Fruit fly (Drosophila melanogaster) whole organism, embryonic: ENCODE measurements around the gene CG12768.

Source experiments
- Bgb ChIP-seq: fragments of 200-800 bp; sonication (Bioruptor generic); IDR thresholded peaks from 2 replicates; pipeline ENCODE4 v1.3.6; 2022; ENCODE audit warnings: missing biosample characterization, missing genetic modification characterization; ENCODE audit not compliant: partially characterized antibody
- Blimp-1 ChIP-seq: fragments of 200-800 bp; sonication (Bioruptor generic); optimal IDR thresholded peaks from 3 replicates; lab custom pipeline; 2018; ENCODE audit warnings: missing biosample characterization, missing genetic modification characterization, mild to moderate bottlenecking, moderate library complexity, missing genetic modification reagents
- Bteb2 ChIP-seq: fragments of 200-800 bp; sonication (Bioruptor generic); optimal IDR thresholded peaks from 2 replicates; lab custom pipeline; 2016; ENCODE audit warnings: missing biosample characterization, missing genetic modification characterization
- CG11456 ChIP-seq: fragments of 200-800 bp; sonication (Bioruptor generic); IDR thresholded peaks from 3 replicates; pipeline ENCODE4 v1.3.6; 2022; ENCODE audit warnings: missing biosample characterization, missing genetic modification characterization
- CG11695 ChIP-seq: fragments of 200-800 bp; sonication (Bioruptor generic); IDR thresholded peaks from 3 replicates; pipeline ENCODE4 v1.3.6; 2022; ENCODE audit warnings: missing biosample characterization, missing genetic modification characterization
- CG12236 ChIP-seq: fragments of 200-800 bp; sonication (Bioruptor generic); optimal IDR thresholded peaks from 2 replicates; lab custom pipeline; 2016; ENCODE audit warnings: missing biosample characterization, missing genetic modification characterization
- CG12299 ChIP-seq: fragments of 200-800 bp; sonication (Bioruptor generic); optimal IDR thresholded peaks from 2 replicates; lab custom pipeline; 2018; ENCODE audit warnings: missing biosample characterization, mild to moderate bottlenecking, missing genetic modification characterization
- CG12769 ChIP-seq: fragments of 200-800 bp; sonication (Bioruptor generic); optimal IDR thresholded peaks from 2 replicates; lab custom pipeline; 2019; ENCODE audit warnings: missing biosample characterization, mild to moderate bottlenecking, missing genetic modification characterization, moderate library complexity
- CG13624 ChIP-seq: fragments of 200-800 bp; sonication (Bioruptor generic); optimal IDR thresholded peaks from 2 replicates; lab custom pipeline; 2016; ENCODE audit warnings: missing biosample characterization, missing genetic modification characterization
- CG15479 ChIP-seq: fragments of 200-800 bp; sonication (Bioruptor generic); optimal IDR thresholded peaks from 3 replicates; lab custom pipeline; 2019; ENCODE audit warnings: missing biosample characterization, mild to moderate bottlenecking, missing genetic modification characterization, moderate library complexity
- CG17829 ChIP-seq: fragments of 200-800 bp; optimal IDR thresholded peaks from 2 replicates; lab custom pipeline; 2019; ENCODE audit warnings: missing biosample characterization, mild to moderate bottlenecking, missing genetic modification characterization, moderate library complexity
- CG3281 ChIP-seq: fragments of 200-800 bp; sonication (Bioruptor generic); optimal IDR thresholded peaks from 3 replicates; lab custom pipeline; 2017; ENCODE audit warnings: missing biosample characterization, mild to moderate bottlenecking, missing genetic modification characterization
- CG34224 ChIP-seq: fragments of 200-800 bp; sonication (Bioruptor generic); IDR thresholded peaks from 3 replicates; pipeline ENCODE4 v1.3.6; 2022; ENCODE audit warnings: missing biosample characterization, missing genetic modification characterization; ENCODE audit not compliant: partially characterized antibody
- CG3847 ChIP-seq: fragments of 200-800 bp; sonication (Bioruptor generic); IDR thresholded peaks from 2 replicates; pipeline ENCODE4 v1.3.6; 2022; ENCODE audit warnings: missing biosample characterization, missing genetic modification characterization
- CG3995 ChIP-seq: fragments of 200-800 bp; sonication (Bioruptor generic); optimal IDR thresholded peaks from 3 replicates; lab custom pipeline; 2016; ENCODE audit warnings: missing biosample characterization, missing genetic modification characterization
- CG42726 ChIP-seq: fragments of 200-800 bp; sonication (Bioruptor generic); IDR thresholded peaks from 2 replicates; pipeline ENCODE4 v1.3.6; 2022; ENCODE audit warnings: missing biosample characterization, missing genetic modification characterization; ENCODE audit not compliant: partially characterized antibody
- CG4820 ChIP-seq: fragments of 200-800 bp; sonication (Bioruptor generic); optimal IDR thresholded peaks from 3 replicates; lab custom pipeline; 2016; ENCODE audit warnings: missing biosample characterization, missing genetic modification characterization
- CG8765 ChIP-seq: fragments of 200-800 bp; sonication (Bioruptor generic); IDR thresholded peaks from 2 replicates; pipeline ENCODE4 v1.3.6; 2022; ENCODE audit warnings: missing biosample characterization, missing genetic modification characterization
- CG9797 ChIP-seq: fragments of 200-800 bp; sonication (Bioruptor generic); optimal IDR thresholded peaks from 3 replicates; lab custom pipeline; 2018; ENCODE audit warnings: missing biosample characterization, mild to moderate bottlenecking, missing genetic modification characterization
- Deaf1 ChIP-seq: fragments of 200-800 bp; optimal IDR thresholded peaks from 3 replicates; lab custom pipeline; 2019; ENCODE audit warnings: missing biosample characterization, mild to moderate bottlenecking, missing genetic modification characterization, moderate library complexity
- Dip2 ChIP-seq: fragments of 200-800 bp; sonication (Bioruptor generic); IDR thresholded peaks from 2 replicates; pipeline ENCODE4 v1.3.6; 2022; ENCODE audit warnings: missing biosample characterization, missing genetic modification characterization
- H2.0 ChIP-seq: fragments of 200-800 bp; sonication (Bioruptor generic); IDR thresholded peaks from 2 replicates; pipeline ENCODE4 v1.3.6; 2022; ENCODE audit warnings: missing biosample characterization, missing genetic modification characterization
- HmgZ ChIP-seq: fragments of 200-800 bp; sonication (Bioruptor generic); optimal IDR thresholded peaks from 2 replicates; lab custom pipeline; 2018; ENCODE audit warnings: missing biosample characterization, mild to moderate bottlenecking, missing genetic modification characterization
- Hr39 ChIP-seq: fragments of >200 bp; optimal IDR thresholded peaks from 2 replicates; lab custom pipeline; 2017
- Nf-YC ChIP-seq: fragments of 200-800 bp; optimal IDR thresholded peaks from 3 replicates; lab custom pipeline; 2019; ENCODE audit warnings: missing biosample characterization, mild to moderate bottlenecking, missing genetic modification characterization, moderate library complexity
- NfI ChIP-seq: fragments of 200-800 bp; sonication (Bioruptor generic); optimal IDR thresholded peaks from 3 replicates; lab custom pipeline; 2018; ENCODE audit warnings: missing biosample characterization, mild to moderate bottlenecking, missing genetic modification characterization, moderate library complexity
- Opbp ChIP-seq: fragments of 200-800 bp; sonication (Bioruptor generic); IDR thresholded peaks from 3 replicates; pipeline ENCODE4 v1.3.6; 2022; ENCODE audit warnings: missing biosample characterization, missing genetic modification characterization; ENCODE audit not compliant: partially characterized antibody
- Six4 ChIP-seq: fragments of 200-800 bp; sonication (Bioruptor generic); optimal IDR thresholded peaks from 2 replicates; lab custom pipeline; 2016; ENCODE audit warnings: missing biosample characterization, missing genetic modification characterization
- ap ChIP-seq: fragments of 200-800 bp; sonication (Bioruptor generic); IDR thresholded peaks from 2 replicates; pipeline ENCODE4 v1.3.6; 2022; ENCODE audit warnings: missing biosample characterization, missing genetic modification characterization
- dan ChIP-seq: fragments of 200-800 bp; sonication (Bioruptor generic); IDR thresholded peaks from 2 replicates; pipeline ENCODE4 v1.3.6; 2022; ENCODE audit warnings: missing biosample characterization, missing genetic modification characterization
- dimm ChIP-seq: fragments of 200-800 bp; sonication (Bioruptor generic); IDR thresholded peaks from 2 replicates; pipeline ENCODE4 v1.3.6; 2022; ENCODE audit warnings: missing biosample characterization, missing genetic modification characterization
- hb ChIP-seq: fragments of 200-800 bp; sonication (Bioruptor generic); IDR thresholded peaks from 3 replicates; pipeline ENCODE4 v1.3.6; 2022; ENCODE audit warnings: missing biosample characterization, missing genetic modification characterization; ENCODE audit not compliant: partially characterized antibody
- inv ChIP-seq: fragments of 200-800 bp; sonication (Bioruptor generic); IDR thresholded peaks from 2 replicates; pipeline ENCODE4 v1.3.6; 2022; ENCODE audit warnings: missing biosample characterization, missing genetic modification characterization; ENCODE audit not compliant: partially characterized antibody
- lov ChIP-seq, 2 experiments: fragments of 200-800 bp in 1 of 2; fragments of >200 bp in 1 of 2; sonication (Bioruptor generic) in 1 of 2; IDR thresholded peaks in 1 of 2; optimal IDR thresholded peaks in 1 of 2; 2 replicates in 1 of 2; 3 replicates in 1 of 2; pipeline versions ENCODE4 v1.3.6 to Lab custom; 2017 to 2022; ENCODE audit warnings: missing biosample characterization in 1 of 2, missing genetic modification characterization in 1 of 2
- mld ChIP-seq: fragments of 200-800 bp; sonication (Bioruptor generic); IDR thresholded peaks from 3 replicates; pipeline ENCODE4 v1.3.6; 2022; ENCODE audit warnings: missing biosample characterization, missing genetic modification characterization; ENCODE audit not compliant: partially characterized antibody
- nau ChIP-seq: fragments of 200-800 bp; sonication (Bioruptor generic); optimal IDR thresholded peaks from 3 replicates; lab custom pipeline; 2017; ENCODE audit warnings: missing biosample characterization, mild to moderate bottlenecking, missing genetic modification characterization, missing genetic modification reagents
- pb ChIP-seq: fragments of 200-800 bp; sonication (Bioruptor generic); optimal IDR thresholded peaks from 3 replicates; lab custom pipeline; 2016; ENCODE audit warnings: missing biosample characterization, missing genetic modification characterization
- pfk ChIP-seq: fragments of 200-800 bp; sonication (Bioruptor generic); optimal IDR thresholded peaks from 2 replicates; lab custom pipeline; 2018; ENCODE audit warnings: missing biosample characterization, mild to moderate bottlenecking, missing genetic modification characterization, moderate library complexity
- sens ChIP-seq: fragments of 200-800 bp; sonication (Bioruptor generic); peaks from one replicate; lab custom pipeline; 2016; ENCODE audit warnings: missing biosample characterization, missing genetic modification characterization
- shn ChIP-seq: fragments of 200-800 bp; sonication (Bioruptor generic); optimal IDR thresholded peaks from 3 replicates; lab custom pipeline; 2016; ENCODE audit warnings: missing biosample characterization, missing genetic modification characterization
- sima ChIP-seq: fragments of 200-800 bp; sonication (Bioruptor generic); optimal IDR thresholded peaks from 2 replicates; lab custom pipeline; 2016; ENCODE audit warnings: missing biosample characterization, missing genetic modification characterization
- tio ChIP-seq: fragments of 200-800 bp; sonication (Bioruptor generic); optimal IDR thresholded peaks from 2 replicates; lab custom pipeline; 2017; ENCODE audit warnings: missing biosample characterization, missing genetic modification characterization, inconsistent platforms
- trem ChIP-seq: fragments of 200-800 bp; optimal IDR thresholded peaks from 3 replicates; lab custom pipeline; 2019; ENCODE audit warnings: missing biosample characterization, mild to moderate bottlenecking, missing genetic modification characterization, moderate library complexity
- trh ChIP-seq: fragments of 200-800 bp; sonication (Bioruptor generic); optimal IDR thresholded peaks from 2 replicates; lab custom pipeline; 2016; ENCODE audit warnings: missing biosample characterization, missing genetic modification characterization
- twi ChIP-seq: fragments of 200-800 bp; optimal IDR thresholded peaks from 2 replicates; lab custom pipeline; 2019; ENCODE audit warnings: missing biosample characterization, mild to moderate bottlenecking, missing genetic modification characterization, moderate library complexity
- tx ChIP-seq: fragments of 200-800 bp; sonication (Bioruptor generic); optimal IDR thresholded peaks from 2 replicates; lab custom pipeline; 2016; ENCODE audit warnings: missing biosample characterization, missing genetic modification characterization
- usp ChIP-seq: fragments of >200 bp; optimal IDR thresholded peaks from 2 replicates; lab custom pipeline; 2017; ENCODE audit warnings: missing biosample characterization, missing genetic modification characterization
- vfl ChIP-seq: fragments of 200-800 bp; sonication (Bioruptor generic); optimal IDR thresholded peaks from 2 replicates; lab custom pipeline; 2016; ENCODE audit warnings: missing biosample characterization, missing genetic modification characterization
- wek ChIP-seq: fragments of 200-800 bp; sonication (Bioruptor generic); optimal IDR thresholded peaks from 3 replicates; lab custom pipeline; 2018; ENCODE audit warnings: missing biosample characterization, mild to moderate bottlenecking, missing genetic modification characterization, moderate library complexity
- z ChIP-seq: fragments of 200-800 bp; sonication (Bioruptor generic); IDR thresholded peaks from 3 replicates; pipeline ENCODE4 v1.3.6; 2022; ENCODE audit warnings: missing biosample characterization, missing genetic modification characterization

CG12768 gene

DNA sequence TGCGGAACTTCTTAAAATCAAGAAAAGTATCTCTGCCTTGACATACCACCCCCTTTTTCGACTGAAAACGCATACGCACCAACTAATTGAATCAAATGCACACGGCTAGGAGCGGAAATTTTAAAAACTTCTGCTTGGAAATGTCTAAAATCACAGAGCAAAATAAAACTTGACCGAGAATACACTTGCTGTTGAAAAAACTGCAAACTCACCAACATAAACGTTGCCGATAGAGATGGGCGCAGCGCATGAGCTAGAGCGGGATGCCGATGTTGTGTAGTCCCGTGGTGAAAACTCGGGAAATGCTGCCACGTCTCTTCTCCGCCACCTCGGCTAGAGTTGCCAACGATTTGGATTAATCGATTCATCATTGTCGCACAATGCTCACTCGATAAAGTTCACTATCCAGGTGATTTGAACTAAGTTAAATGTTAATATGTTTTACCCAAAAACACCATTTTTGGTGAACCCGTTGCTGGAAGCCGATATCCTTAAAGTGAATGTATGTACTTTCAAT, 38.4 kb upstream of the CG12768 start, which contains the start of the genes CG11109 and Arf1 (continued):
- TF ChIP-seq Dip2 (GFP tag; lab: Robert Waterston, UW) (no peak), nau (GFP tag; lab: Kevin White, UChicago) (peak; percentile 1), shn (no peak), pfk (GFP tag; lab: Kevin White, UChicago) (peak; percentile 19), CG11456 (GFP tag; lab: Robert Waterston, UW) (no peak), sens (no peak), Opbp (GFP tag; lab: Robert Waterston, UW) (peak; percentile 82), CG3847 (GFP tag; lab: Robert Waterston, UW) (peak; percentile 45), Six4 (GFP tag; lab: Kevin White, UChicago) (no peak), trem (peak; percentile 39), twi (tag; lab: Kevin White, UChicago) (no peak), tio (GFP tag; lab: Kevin White, UChicago) (no peak), CG9797 (peak; percentile 2), CG12299 (tag; lab: Kevin White, UChicago) (peak; percentile 42), HmgZ (tag; lab: Kevin White, UChicago) (peak; percentile 68), CG15479 (GFP tag; lab: Kevin White, UChicago) (peak; percentile 15), Hr39 (lab: Kevin White, UChicago) (no peak), CG17829 (tag; lab: Kevin White, UChicago) (peak; percentile 29), CG11695 (GFP tag; lab: Robert Waterston, UW) (peak; percentile 25; the same call in 1 of the 3 replicates), CG8765 (GFP tag; lab: Robert Waterston, UW) (no peak), ap (no peak), dimm (GFP tag; lab: Robert Waterston, UW) (no peak), Blimp-1 (GFP tag; lab: Kevin White, UChicago) (no peak), H2.0 (GFP tag; lab: Robert Waterston, UW) (0 out of 2 replicates have a peak, but pooled peaks have one; percentile 18), Bteb2 (GFP tag; lab: Kevin White, UChicago) (no peak), CG12236 (GFP tag; lab: Kevin White, UChicago) (no peak), z (no peak), mld (peak; percentile 67; the same call in 2 of the 3 replicates), Bgb (GFP tag; lab: Robert Waterston, UW) (peak; percentile 85), CG3995 (GFP tag; lab: Kevin White, UChicago) (peak; percentile 83), usp (GFP tag; lab: Kevin White, UChicago) (no peak), dan (GFP tag; lab: Robert Waterston, UW) (no peak), NfI (GFP tag; lab: Kevin White, UChicago) (no peak), vfl (GFP tag; lab: Kevin White, UChicago) (no peak), pb (GFP tag; lab: Kevin White, UChicago) (no peak), CG3281 (no peak), tx (GFP tag; lab: Kevin White, UChicago) (no peak), sima (GFP tag; lab: Kevin White, UChicago) (no peak), hb (peak; percentile 7; the same call in 1 of the 3 replicates), CG42726 (GFP tag; lab: Robert Waterston, UW) (peak; percentile 74), wek (no peak), inv (peak; percentile 44; the same call in 1 of the 2 replicates), CG4820 (GFP tag; lab: Kevin White, UChicago) (no peak), trh (GFP tag; lab: Kevin White, UChicago) (no peak), CG12769 (tag; lab: Kevin White, UChicago) (peak; percentile 30), CG34224 (GFP tag; lab: Robert Waterston, UW) (peak; percentile 70), Nf-YC (peak; percentile 36), CG13624 (GFP tag; lab: Kevin White, UChicago) (no peak), Deaf1 (tag; lab: Kevin White, UChicago) (no peak), lov (optimal IDR thresholded peaks at IDR 0.05; lab: Kevin White, UChicago) (no peak), lov (GFP tag; IDR thresholded peaks at IDR 0.05; lab: Robert Waterston, UW) (no peak)
